Fruit fly (Drosophila melanogaster): ENCODE results near the gene Top2.

Top2 gene

DNA sequence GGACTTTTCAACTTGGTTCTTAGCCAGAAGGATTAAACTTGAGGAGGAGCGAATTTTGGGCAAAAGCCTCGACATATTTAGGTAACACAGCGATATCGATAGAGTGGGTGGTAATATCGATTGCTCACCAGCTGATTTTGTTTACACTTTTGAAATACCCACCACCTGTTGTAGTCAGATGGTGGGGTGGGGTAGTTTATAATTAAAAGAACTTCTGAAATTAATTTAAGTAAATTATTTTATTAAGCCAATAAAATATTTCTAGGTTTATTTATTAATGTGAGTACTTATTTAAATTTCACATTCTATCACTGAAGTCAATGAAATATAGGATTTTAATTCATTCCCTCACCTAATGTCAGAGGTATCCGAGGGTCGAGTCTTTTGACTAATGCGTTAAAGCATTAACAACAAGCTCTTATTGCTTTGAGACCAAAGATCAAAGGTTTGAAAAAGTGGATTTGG lies 36.7 kb upstream of the Top2 start, which contains the start of the genes CG10194 and CG18094 (continued):
- TF ChIP-seq kay (GFP tag; optimal IDR thresholded peaks at IDR 0.05) (peak; percentile 2), toy (GFP tag; IDR thresholded peaks at IDR 0.05) (no peak), fd96Cb (tag; optimal IDR thresholded peaks at IDR 0.05) (no peak), CG13287 (GFP tag; IDR thresholded peaks at IDR 0.05; ENCODE audit: partially characterized antibody) (peak; percentile 75), NFAT (GFP tag; IDR thresholded peaks at IDR 0.05) (no peak), Adf1 (GFP tag; IDR thresholded peaks at IDR 0.05) (0 out of 2 replicates have a peak, but pooled peaks have one; percentile 18), Usf (GFP tag; optimal IDR thresholded peaks at IDR 0.05) (no peak), Dad (GFP tag; optimal IDR thresholded peaks at IDR 0.05) (no peak), E2f2 (GFP tag; IDR thresholded peaks at IDR 0.05) (peak; percentile 28; the same call in 1 of the 2 replicates), danr (GFP tag; IDR thresholded peaks at IDR 0.05) (no peak), CG34224 (GFP tag; IDR thresholded peaks at IDR 0.05; ENCODE audit: partially characterized antibody) (peak; percentile 78), CG9797 (GFP tag; optimal IDR thresholded peaks at IDR 0.05) (no peak), sd (tag; optimal IDR thresholded peaks at IDR 0.05) (no peak), al (GFP tag; IDR thresholded peaks at IDR 0.05) (0 out of 2 replicates have a peak, but pooled peaks have one; percentile 23), twi (tag; optimal IDR thresholded peaks at IDR 0.05) (no peak), hb (GFP tag; IDR thresholded peaks at IDR 0.05; ENCODE audit: partially characterized antibody) (no peak), pb (GFP tag; optimal IDR thresholded peaks at IDR 0.05) (no peak), CG18764 (GFP tag; optimal IDR thresholded peaks at IDR 0.05) (no peak), knrl (GFP tag; IDR thresholded peaks at IDR 0.05; ENCODE audit: partially characterized antibody) (peak; percentile 50; the same call in 2 of the 3 replicates), Dek (tag; optimal IDR thresholded peaks at IDR 0.05) (peak; percentile 25), ken (GFP tag; IDR thresholded peaks at IDR 0.05) (no peak), Opbp (GFP tag; IDR thresholded peaks at IDR 0.05; ENCODE audit: partially characterized antibody) (no peak), CG2712 (tag; optimal IDR thresholded peaks at IDR 0.05) (peak; percentile 65), Six4 (GFP tag; optimal IDR thresholded peaks at IDR 0.05) (peak; percentile 10), CG8359 (GFP tag; optimal IDR thresholded peaks at IDR 0.05; ENCODE audit: borderline replicate concordance) (no peak), esg (GFP tag; conservative IDR thresholded peaks at IDR 0.05) (0 out of 2 replicates have a peak, but pooled peaks have one; percentile 32), Dip2 (GFP tag; IDR thresholded peaks at IDR 0.05) (no peak), CG12236 (GFP tag; optimal IDR thresholded peaks at IDR 0.05) (no peak), gsb-n (tag; optimal IDR thresholded peaks at IDR 0.05) (no peak), sob (GFP tag; IDR thresholded peaks at IDR 0.05) (no peak), grn (GFP tag; optimal IDR thresholded peaks at IDR 0.05) (no peak), Atf6 (GFP tag; IDR thresholded peaks at IDR 0.05) (0 out of 2 replicates have a peak, but pooled peaks have one; percentile 33), Xrp1 (GFP tag; IDR thresholded peaks at IDR 0.05) (peak; percentile 30; the same call in 1 of the 2 replicates), mld (GFP tag; IDR thresholded peaks at IDR 0.05; ENCODE audit: partially characterized antibody) (no peak), Eip74EF (GFP tag; optimal IDR thresholded peaks at IDR 0.05) (peak in 1 of 2 experiments; percentile 16), Asciz (GFP tag; optimal IDR thresholded peaks at IDR 0.05) (peak; percentile 32), Fer1 (GFP tag; optimal IDR thresholded peaks at IDR 0.05) (peak; percentile 66), CG4820 (GFP tag; optimal IDR thresholded peaks at IDR 0.05) (no peak), slbo (GFP tag; IDR thresholded peaks at IDR 0.05) (peak; percentile 71), CG11247 (GFP tag; IDR thresholded peaks at IDR 0.05) (no peak), prd (optimal IDR thresholded peaks at IDR 0.05) (no peak), prd (GFP tag; IDR thresholded peaks at IDR 0.05) (peak; percentile 51; the same call in 2 of the 3 replicates), CG9437 (GFP tag; optimal IDR thresholded peaks at IDR 0.05) (peak; percentile 28), CG2875 (GFP tag; optimal IDR thresholded peaks at IDR 0.05) (no peak), CG17359 (tag; optimal IDR thresholded peaks at IDR 0.05) (peak; percentile 9), jigr1 (GFP tag; IDR thresholded peaks at IDR 0.05) (no peak), CG13894 (tag; optimal IDR thresholded peaks at IDR 0.05) (no peak), CkIIα-i1 (GFP tag; IDR thresholded peaks at IDR 0.05) (no peak), gfzf (GFP tag; optimal IDR thresholded peaks at IDR 0.05) (no peak), Mrtf (GFP tag; IDR thresholded peaks at IDR 0.05) (no peak)

Measured in whole organism, embryonic.